Worm (Caenorhabditis elegans) whole organism, late embryonic: ENCODE results near the gene H06H21.37.

Experiments used
- C08G9.2 ChIP-seq: sonication (generic microtip); optimal IDR thresholded peaks from 2 replicates; lab custom pipeline; 2016; ENCODE audit warnings: mild to moderate bottlenecking, missing genetic modification characterization, moderate library complexity, missing compliant biosample characterization
- K09A11.1 ChIP-seq: sonication (generic microtip); optimal IDR thresholded peaks from 2 replicates; lab custom pipeline; 2017; ENCODE audit warnings: antibody characterized with exemption, mild to moderate bottlenecking, missing genetic modification characterization, missing compliant biosample characterization; ENCODE audit not compliant: insufficient read depth
- Y22D7AL.16 ChIP-seq: sonication (generic microtip); optimal IDR thresholded peaks from 2 replicates; lab custom pipeline; 2016; ENCODE audit warnings: missing genetic modification characterization, missing compliant biosample characterization
- ahr-1 ChIP-seq: sonication (generic microtip); optimal IDR thresholded peaks from 2 replicates; lab custom pipeline; 2016; ENCODE audit warnings: missing genetic modification characterization, missing compliant biosample characterization
- ceh-14 ChIP-seq: sonication (generic microtip); optimal IDR thresholded peaks from 2 replicates; lab custom pipeline; 2016; ENCODE audit warnings: missing genotype, missing genetic modification characterization, missing compliant biosample characterization
- ceh-18 ChIP-seq: sonication (generic microtip); optimal IDR thresholded peaks from 2 replicates; lab custom pipeline; 2016; ENCODE audit warnings: missing genetic modification characterization, missing compliant biosample characterization
- ceh-19 ChIP-seq: fragments of 200-800 bp; sonication (Bioruptor generic); optimal IDR thresholded peaks from 2 replicates; lab custom pipeline; 2018; ENCODE audit warnings: mild to moderate bottlenecking, missing genetic modification characterization, missing compliant biosample characterization
- ceh-2 ChIP-seq: sonication (generic microtip); optimal IDR thresholded peaks from 2 replicates; lab custom pipeline; 2016; ENCODE audit warnings: missing genotype, missing genetic modification characterization, missing compliant biosample characterization
- ceh-24 ChIP-seq: sonication (generic microtip); optimal IDR thresholded peaks from 2 replicates; lab custom pipeline; 2016; ENCODE audit warnings: mild to moderate bottlenecking, missing genetic modification characterization, missing compliant biosample characterization
- ceh-31 ChIP-seq: sonication (generic microtip); optimal IDR thresholded peaks from 2 replicates; lab custom pipeline; 2016; ENCODE audit warnings: missing genetic modification characterization, missing compliant biosample characterization
- ceh-45 ChIP-seq: fragments of 200-800 bp; sonication (Bioruptor generic); IDR thresholded peaks from 2 replicates; pipeline ENCODE4 v1.3.6; 2022; ENCODE audit warnings: missing genetic modification reagents, missing genetic modification characterization, missing compliant biosample characterization
- ceh-48 ChIP-seq: sonication (generic microtip); optimal IDR thresholded peaks from 2 replicates; lab custom pipeline; 2016; ENCODE audit warnings: missing genetic modification characterization, inconsistent platforms, missing compliant biosample characterization
- eyg-1 ChIP-seq: sonication (generic microtip); optimal IDR thresholded peaks from 2 replicates; lab custom pipeline; 2016; ENCODE audit warnings: missing genotype, missing genetic modification characterization, missing compliant biosample characterization
- fax-1 ChIP-seq: sonication (generic microtip); optimal IDR thresholded peaks from 2 replicates; lab custom pipeline; 2016; ENCODE audit warnings: missing genotype, missing genetic modification characterization, missing compliant biosample characterization
- fkh-10 ChIP-seq: fragments of 150-350 bp; optimal IDR thresholded peaks from 2 replicates; lab custom pipeline; 2014; ENCODE audit warnings: missing biosample characterization, missing genetic modification reagents, missing genetic modification characterization
- fkh-6 ChIP-seq: sonication (generic microtip); optimal IDR thresholded peaks from 2 replicates; lab custom pipeline; 2016; ENCODE audit warnings: missing genetic modification characterization, missing compliant biosample characterization
- hlh-13 ChIP-seq: fragments of 200-800 bp; sonication (Bioruptor generic); optimal IDR thresholded peaks from 2 replicates; lab custom pipeline; 2018; ENCODE audit warnings: mild to moderate bottlenecking, missing genetic modification characterization, missing compliant biosample characterization
- hlh-15 ChIP-seq: sonication (generic microtip); optimal IDR thresholded peaks from 2 replicates; lab custom pipeline; 2016; ENCODE audit warnings: missing genetic modification characterization, missing compliant biosample characterization
- hlh-30 ChIP-seq: sonication (generic microtip); optimal IDR thresholded peaks from 2 replicates; lab custom pipeline; 2017; ENCODE audit warnings: antibody characterized with exemption, missing genetic modification characterization, missing compliant biosample characterization; ENCODE audit not compliant: insufficient read depth
- hlh-6 ChIP-seq: sonication (generic microtip); optimal IDR thresholded peaks from 2 replicates; lab custom pipeline; 2016; ENCODE audit warnings: missing genotype, missing genetic modification characterization, missing compliant biosample characterization
- lim-6 ChIP-seq: sonication (generic microtip); optimal IDR thresholded peaks from 2 replicates; lab custom pipeline; 2016; ENCODE audit warnings: missing genetic modification characterization, missing compliant biosample characterization
- lin-11 ChIP-seq: fragments of 200-800 bp; sonication (Bioruptor generic); optimal IDR thresholded peaks from 2 replicates; lab custom pipeline; 2018; ENCODE audit warnings: mild to moderate bottlenecking, missing genetic modification characterization, missing compliant biosample characterization
- nfya-1 ChIP-seq: sonication (generic microtip); optimal IDR thresholded peaks from 2 replicates; lab custom pipeline; 2017; ENCODE audit warnings: missing genetic modification characterization, mild to moderate bottlenecking, missing compliant biosample characterization, antibody characterized with exemption, moderate library complexity
- nhr-232 ChIP-seq: sonication (generic microtip); optimal IDR thresholded peaks from 2 replicates; lab custom pipeline; 2016; ENCODE audit warnings: missing genetic modification characterization, missing compliant biosample characterization
- npax-4 ChIP-seq: sonication (generic microtip); optimal IDR thresholded peaks from 2 replicates; lab custom pipeline; 2016; ENCODE audit warnings: missing genetic modification characterization, missing compliant biosample characterization
- pat-9 ChIP-seq: fragments of 200-800 bp; sonication (Bioruptor generic); optimal IDR thresholded peaks from 2 replicates; lab custom pipeline; 2018; ENCODE audit warnings: mild to moderate bottlenecking, missing genetic modification characterization, moderate library complexity, missing compliant biosample characterization
- pax-1 ChIP-seq: fragments of 150-350 bp; optimal IDR thresholded peaks from 2 replicates; lab custom pipeline; 2014; ENCODE audit warnings: missing biosample characterization, missing genetic modification characterization
- pha-2 ChIP-seq: sonication (generic microtip); optimal IDR thresholded peaks from 2 replicates; lab custom pipeline; 2017; ENCODE audit warnings: mild to moderate bottlenecking, missing genetic modification characterization, missing compliant biosample characterization
- pqm-1 ChIP-seq: sonication (generic microtip); optimal IDR thresholded peaks from 2 replicates; lab custom pipeline; 2016; ENCODE audit warnings: missing genetic modification characterization, missing compliant biosample characterization
- rnt-1 ChIP-seq: sonication (generic microtip); optimal IDR thresholded peaks from 2 replicates; lab custom pipeline; 2016; ENCODE audit warnings: missing genetic modification characterization, missing compliant biosample characterization
- sox-2 ChIP-seq: fragments of 200-800 bp; sonication (Bioruptor generic); IDR thresholded peaks from 2 replicates; pipeline ENCODE4 v1.3.6; 2022; ENCODE audit warnings: missing genetic modification reagents, missing genetic modification characterization, missing compliant biosample characterization
- sox-4 ChIP-seq: sonication (generic microtip); optimal IDR thresholded peaks from 2 replicates; lab custom pipeline; 2017; ENCODE audit warnings: mild to moderate bottlenecking, missing genetic modification characterization, inconsistent platforms, missing compliant biosample characterization
- syd-9 ChIP-seq: sonication (generic microtip); optimal IDR thresholded peaks from 2 replicates; lab custom pipeline; 2016; ENCODE audit warnings: mild to moderate bottlenecking, missing genetic modification characterization, moderate library complexity, missing compliant biosample characterization
- unc-55 ChIP-seq: sonication (generic microtip); optimal IDR thresholded peaks from 2 replicates; lab custom pipeline; 2017; ENCODE audit warnings: missing biosample characterization, missing genetic modification reagents, missing genetic modification characterization
- ztf-16 ChIP-seq: sonication (generic microtip); optimal IDR thresholded peaks from 2 replicates; lab custom pipeline; 2017; ENCODE audit warnings: missing genetic modification characterization, missing compliant biosample characterization

The H06H21.37 gene

DNA sequence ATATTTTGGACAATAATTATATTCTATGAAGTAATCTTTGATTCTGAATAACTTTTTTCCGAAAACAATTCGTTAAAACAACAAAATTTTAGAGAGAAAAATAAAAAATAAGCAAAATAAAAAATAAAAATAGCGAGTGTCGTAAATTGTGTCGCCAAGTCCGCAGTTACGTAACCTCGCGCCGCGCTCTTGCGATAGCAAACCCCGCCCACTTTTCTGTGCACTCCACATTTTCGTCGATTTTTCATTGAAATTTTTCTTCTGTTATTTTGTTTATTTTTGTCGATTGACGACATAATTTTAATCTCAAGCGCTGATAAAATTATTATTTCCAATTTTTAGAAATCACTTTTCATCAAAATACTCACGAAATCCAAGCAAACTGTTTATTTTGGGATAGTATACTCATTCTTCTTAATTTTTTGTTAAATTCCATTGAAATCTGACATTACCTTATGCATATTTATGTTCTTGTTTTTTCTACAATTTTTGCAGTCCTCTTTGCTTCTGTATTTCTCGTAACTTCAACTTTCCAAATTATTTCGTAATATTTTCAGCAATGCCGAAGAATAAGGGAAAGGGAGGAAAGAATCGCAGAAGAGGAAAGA, 707 bp upstream of the H06H21.37 start, which contains the start of gene eif-1.A (continued):
- TF ChIP-seq C08G9.2 (tag; lab: Kevin White, UChicago): no peak
- no peak for TF ChIP-seq hlh-6 (tag; lab: Kevin White, UChicago)
- TF ChIP-seq pha-2 (tag; lab: Kevin White, UChicago): no peak
- no peak for TF ChIP-seq lim-6 (tag; lab: Kevin White, UChicago)
- TF ChIP-seq ztf-16: no peak
- TF ChIP-seq npax-4 (tag; lab: Kevin White, UChicago): no peak
- no peak for TF ChIP-seq unc-55 (GFP tag; lab: Kevin White, UChicago)
- TF ChIP-seq pqm-1 (tag; lab: Kevin White, UChicago): no peak
- TF ChIP-seq hlh-30 (tag; lab: Kevin White, UChicago): no peak
- no peak for TF ChIP-seq ceh-2 (tag; lab: Kevin White, UChicago)
- no peak for TF ChIP-seq ceh-48
- no peak for TF ChIP-seq rnt-1 (tag; lab: Kevin White, UChicago)
- peak; percentile 59 for TF ChIP-seq nfya-1 (tag; lab: Kevin White, UChicago)
- no peak for TF ChIP-seq sox-2 (GFP tag; lab: Robert Waterston, UW)
- no peak for TF ChIP-seq nhr-232
- TF ChIP-seq fax-1: no peak
- TF ChIP-seq ceh-18: peak; percentile 25
- TF ChIP-seq ceh-45 (GFP tag; lab: Robert Waterston, UW): no peak
- no peak for TF ChIP-seq lin-11 (tag; lab: Kevin White, UChicago)
- no peak for TF ChIP-seq eyg-1 (tag; lab: Kevin White, UChicago)
- no peak for TF ChIP-seq ceh-24
- TF ChIP-seq fkh-10 (GFP tag; lab: Kevin White, UChicago): no peak
- TF ChIP-seq pax-1 (tag; lab: Kevin White, UChicago): no peak
- TF ChIP-seq hlh-15 (tag; lab: Kevin White, UChicago): no peak
- TF ChIP-seq ceh-14 (tag; lab: Kevin White, UChicago): peak; percentile 31
- TF ChIP-seq Y22D7AL.16: no peak
- no peak for TF ChIP-seq hlh-13 (GFP tag; lab: Kevin White, UChicago)
- TF ChIP-seq pat-9 (tag; lab: Kevin White, UChicago): no peak
- TF ChIP-seq fkh-6 (tag; lab: Kevin White, UChicago): no peak
- TF ChIP-seq ahr-1 (tag; lab: Kevin White, UChicago): no peak
- TF ChIP-seq K09A11.1 (tag; lab: Kevin White, UChicago): peak; percentile 26
- TF ChIP-seq ceh-31 (tag; lab: Kevin White, UChicago): peak; percentile 37

- TF ChIP-seq ceh-31 (tag; lab: Kevin White, UChicago) (no peak), ceh-45 (GFP tag; lab: Robert Waterston, UW) (no peak), pax-1 (tag; lab: Kevin White, UChicago) (no peak), fkh-6 (tag; lab: Kevin White, UChicago) (no peak), ceh-19 (GFP tag; lab: Kevin White, UChicago) (no peak), sox-4 (tag; lab: Kevin White, UChicago) (no peak), Y22D7AL.16 (no peak), unc-55 (GFP tag; lab: Kevin White, UChicago) (no peak), lim-6 (tag; lab: Kevin White, UChicago) (no peak), ceh-48 (no peak), pat-9 (tag; lab: Kevin White, UChicago) (no peak), hlh-6 (tag; lab: Kevin White, UChicago) (no peak)
Measured at ce11 chrIV:4809397-4809796, 377 bp downstream of the H06H21.37 start, which contains the start of gene ubxn-6. Gene ubxn-6 (minus strand): TSS chrIV:4809497.

ce11 chrIV:4807219-4807618, 2.6 kb downstream of the H06H21.37 start, which contains the start of gene H06H21.11:
Gene H06H21.11 (minus strand): TSS chrIV:4807319.
- no peak for TF ChIP-seq syd-9 (tag; lab: Kevin White, UChicago)
- no peak for TF ChIP-seq sox-4 (tag; lab: Kevin White, UChicago)
- no peak for TF ChIP-seq ceh-31 (tag; lab: Kevin White, UChicago)
- TF ChIP-seq, all 69 proteins: peak for 0
